Worm (Caenorhabditis elegans): ENCODE data around the gene lad-2.
A peak's percentile ranks its signal among the peaks of the same experiment; 100 is the strongest.

The lad-2 gene

DNA sequence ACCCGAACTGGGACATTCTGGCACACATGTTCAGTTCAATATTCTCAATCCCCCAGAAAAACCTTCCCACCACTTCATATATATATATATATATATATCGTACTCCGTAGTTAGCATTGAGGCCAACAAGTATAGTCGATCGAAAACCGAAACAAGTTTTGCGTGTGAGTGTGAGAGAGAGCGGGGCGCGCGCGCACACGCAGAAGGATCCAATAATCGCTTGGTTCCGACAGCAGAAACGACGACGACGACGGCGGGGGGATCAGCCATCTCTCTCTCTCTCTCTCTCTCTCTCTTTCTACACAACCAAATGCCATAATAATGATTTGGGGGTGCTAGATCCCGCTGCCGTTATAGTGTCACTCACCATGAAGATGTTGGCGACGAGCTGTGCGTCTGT, 16.6 kb upstream of the lad-2 start:
- no peak for TF ChIP-seq che-1 (tag; optimal IDR thresholded peaks at IDR 0.05)
- TF ChIP-seq ceh-30 (tag; optimal IDR thresholded peaks at IDR 0.05), result no peak
- TF ChIP-seq ets-4 (tag; optimal IDR thresholded peaks at IDR 0.05), result no peak
- no peak for TF ChIP-seq fkh-10 (GFP tag; optimal IDR thresholded peaks at IDR 0.05)
- no peak for TF ChIP-seq lin-11 (tag; optimal IDR thresholded peaks at IDR 0.05)
- TF ChIP-seq ceh-31 (tag; optimal IDR thresholded peaks at IDR 0.05), result no peak
- TF ChIP-seq tbx-2 (tag; optimal IDR thresholded peaks at IDR 0.05), result no peak
- TF ChIP-seq C38D4.7 (GFP tag; optimal IDR thresholded peaks at IDR 0.05), result no peak
- no peak for TF ChIP-seq gmeb-2 (tag; optimal IDR thresholded peaks at IDR 0.05)
- TF ChIP-seq ceh-19 (GFP tag; optimal IDR thresholded peaks at IDR 0.05), result no peak
- no peak for TF ChIP-seq K02D7.2 (tag; optimal IDR thresholded peaks at IDR 0.05)
- TF ChIP-seq K09A11.1 (tag; optimal IDR thresholded peaks at IDR 0.05; ENCODE audit: insufficient read depth), result no peak
- TF ChIP-seq nhr-11 (tag; optimal IDR thresholded peaks at IDR 0.05), result no peak
- no peak for TF ChIP-seq hlh-6 (tag; optimal IDR thresholded peaks at IDR 0.05)
- no peak for TF ChIP-seq ceh-2 (tag; optimal IDR thresholded peaks at IDR 0.05)
- no peak for TF ChIP-seq pha-4 (tag; optimal IDR thresholded peaks at IDR 0.05)
- TF ChIP-seq lim-6 (tag; optimal IDR thresholded peaks at IDR 0.05), result no peak
- TF ChIP-seq ttx-3 (tag; optimal IDR thresholded peaks at IDR 0.05), result no peak
- TF ChIP-seq hlh-15 (tag; optimal IDR thresholded peaks at IDR 0.05), result no peak

DNA sequence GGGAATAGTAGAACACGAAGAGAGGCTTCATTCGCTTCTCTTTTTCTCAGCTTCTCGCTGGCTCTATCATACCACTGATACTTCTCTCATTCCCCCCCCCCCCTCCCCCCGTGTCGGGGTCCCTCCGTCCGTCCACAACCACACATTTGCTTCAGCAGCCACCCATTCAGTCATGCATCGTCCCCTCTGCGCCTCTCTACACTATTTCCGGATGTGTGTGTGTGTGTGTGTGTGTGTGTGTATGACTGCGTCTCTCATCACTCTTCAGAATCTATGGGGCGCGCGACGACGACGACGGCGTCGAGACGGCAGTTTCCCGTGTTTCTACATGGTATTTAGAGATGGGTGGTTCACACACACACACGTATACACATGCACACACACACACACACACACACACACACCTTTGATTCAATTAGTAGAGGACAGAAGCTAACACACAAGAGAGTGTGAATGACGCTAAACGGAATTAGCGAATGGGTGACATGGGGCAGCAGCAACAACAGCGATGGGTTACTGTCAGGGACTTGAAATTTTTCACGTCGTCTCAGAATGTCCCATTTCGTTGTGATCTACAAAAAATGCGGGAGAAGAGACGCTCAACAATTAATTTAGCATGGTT, 15.1 kb upstream of the lad-2 start:
- TF ChIP-seq ama-1 (optimal IDR thresholded peaks at IDR 0.05), result no peak
- TF ChIP-seq C38D4.7 (GFP tag; optimal IDR thresholded peaks at IDR 0.05), result no peak
- no peak for TF ChIP-seq lim-6 (tag; optimal IDR thresholded peaks at IDR 0.05)
- peak; percentile 7 for TF ChIP-seq lin-11 (tag; optimal IDR thresholded peaks at IDR 0.05)
- TF ChIP-seq elt-2 (tag; optimal IDR thresholded peaks at IDR 0.05), result peak; percentile 42
- TF ChIP-seq ceh-19 (GFP tag; optimal IDR thresholded peaks at IDR 0.05), result peak; percentile 16
- TF ChIP-seq pros-1 (tag; optimal IDR thresholded peaks at IDR 0.05), result peak; percentile 25
- TF ChIP-seq sox-4 (tag; optimal IDR thresholded peaks at IDR 0.05), result peak; percentile 17
- TF ChIP-seq ceh-31 (tag; optimal IDR thresholded peaks at IDR 0.05), result peak; percentile 47
- TF ChIP-seq nhr-11 (tag; optimal IDR thresholded peaks at IDR 0.05), result no peak
- TF ChIP-seq ztf-16 (tag; optimal IDR thresholded peaks at IDR 0.05), result peak; percentile 48
- peak; percentile 75 for TF ChIP-seq unc-42 (tag; optimal IDR thresholded peaks at IDR 0.05)
- no peak for TF ChIP-seq pax-1 (tag; optimal IDR thresholded peaks at IDR 0.05)
- TF ChIP-seq unc-55 (GFP tag; optimal IDR thresholded peaks at IDR 0.05), result no peak
- no peak for TF ChIP-seq ref-2 (tag; optimal IDR thresholded peaks at IDR 0.05)
- peak; percentile 62 for TF ChIP-seq nfya-1 (tag; optimal IDR thresholded peaks at IDR 0.05)
- peak; percentile 19 for TF ChIP-seq unc-86 (tag; optimal IDR thresholded peaks at IDR 0.05)
- TF ChIP-seq hlh-30 (tag; optimal IDR thresholded peaks at IDR 0.05; ENCODE audit: insufficient read depth), result peak; percentile 42
- no peak for TF ChIP-seq ets-4 (tag; optimal IDR thresholded peaks at IDR 0.05)
- TF ChIP-seq ceh-48 (tag; optimal IDR thresholded peaks at IDR 0.05), result peak; percentile 7
- TF ChIP-seq pat-9 (tag; optimal IDR thresholded peaks at IDR 0.05), result peak; percentile 14
- no peak for TF ChIP-seq syd-9 (tag; optimal IDR thresholded peaks at IDR 0.05)

DNA sequence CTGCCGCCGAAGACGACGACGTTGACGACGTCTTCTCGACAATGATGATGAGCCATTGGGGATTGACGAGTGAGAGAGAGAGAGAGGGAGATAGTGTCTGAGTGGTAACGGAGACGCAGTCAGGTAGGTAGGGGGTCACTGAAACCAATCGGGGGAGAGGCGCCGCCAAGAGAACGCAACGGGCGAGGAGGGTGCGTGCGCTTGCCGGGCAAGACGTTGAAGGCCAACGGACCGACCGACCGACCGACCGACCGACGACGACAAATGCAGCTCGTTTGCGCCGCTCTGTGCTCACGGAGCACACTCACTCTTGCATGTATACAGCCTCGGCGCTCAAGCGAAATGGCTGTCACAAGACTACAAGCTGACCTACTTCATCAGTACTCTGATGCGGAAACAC, 12.2 kb upstream of the lad-2 start:
- TF ChIP-seq pag-3 (tag; optimal IDR thresholded peaks at IDR 0.05; ENCODE audit: borderline replicate concordance) (no peak), pros-1 (tag; optimal IDR thresholded peaks at IDR 0.05) (no peak), madf-2 (tag; optimal IDR thresholded peaks at IDR 0.05) (no peak), dmd-4 (tag; optimal IDR thresholded peaks at IDR 0.05; ENCODE audit: borderline replicate concordance) (no peak), F13H6.1 (tag; optimal IDR thresholded peaks at IDR 0.05) (no peak), pqm-1 (tag; optimal IDR thresholded peaks at IDR 0.05) (no peak), ceh-14 (tag; optimal IDR thresholded peaks at IDR 0.05) (peak; percentile 12), ahr-1 (tag; optimal IDR thresholded peaks at IDR 0.05) (no peak), che-1 (tag; optimal IDR thresholded peaks at IDR 0.05) (no peak), fax-1 (tag; optimal IDR thresholded peaks at IDR 0.05) (no peak), rnt-1 (tag; optimal IDR thresholded peaks at IDR 0.05) (no peak), unc-86 (tag; optimal IDR thresholded peaks at IDR 0.05) (no peak), pha-4 (tag; optimal IDR thresholded peaks at IDR 0.05) (no peak), pha-2 (tag; optimal IDR thresholded peaks at IDR 0.05) (no peak), ama-1 (optimal IDR thresholded peaks at IDR 0.05) (no peak), lim-6 (tag; optimal IDR thresholded peaks at IDR 0.05) (no peak), ceh-31 (tag; optimal IDR thresholded peaks at IDR 0.05) (peak; percentile 50), ceh-30 (tag; optimal IDR thresholded peaks at IDR 0.05) (no peak), unc-42 (tag; optimal IDR thresholded peaks at IDR 0.05) (no peak), nhr-11 (tag; optimal IDR thresholded peaks at IDR 0.05) (no peak), hlh-15 (tag; optimal IDR thresholded peaks at IDR 0.05) (no peak), C08G9.2 (tag; optimal IDR thresholded peaks at IDR 0.05) (peak; percentile 28), eyg-1 (tag; optimal IDR thresholded peaks at IDR 0.05) (no peak), ceh-48 (tag; optimal IDR thresholded peaks at IDR 0.05) (no peak), zip-5 (tag; optimal IDR thresholded peaks at IDR 0.05) (no peak), ttx-3 (tag; optimal IDR thresholded peaks at IDR 0.05) (no peak), hlh-8 (tag; optimal IDR thresholded peaks at IDR 0.05) (no peak)
